Fruit fly (Drosophila melanogaster) whole organism, wandering third instar larva: ENCODE measurements around the gene Cht7.
A peak's percentile ranks its signal among the peaks of the same experiment; 100 is the strongest.

Source experiments
- Abd-B ChIP-seq: fragments of >200 bp; optimal IDR thresholded peaks from 2 replicates; lab custom pipeline; 2017; ENCODE audit warnings: missing biosample characterization, missing genetic modification characterization
- CG9705 ChIP-seq: fragments of 200-800 bp; sonication (Bioruptor generic); optimal IDR thresholded peaks from 2 replicates; lab custom pipeline; 2018; ENCODE audit warnings: missing biosample characterization, mild to moderate bottlenecking, missing genetic modification characterization
- CrebA ChIP-seq: fragments of 200-800 bp; sonication (Bioruptor generic); optimal IDR thresholded peaks from 2 replicates; lab custom pipeline; 2016; ENCODE audit warnings: missing biosample characterization, mild to moderate bottlenecking, missing genetic modification characterization, borderline replicate concordance
- Dif ChIP-seq: fragments of 200-275, 200-300 bp; sonication (Bioruptor generic); optimal IDR thresholded peaks from 2 replicates; lab custom pipeline; 2018; ENCODE audit warnings: missing biosample characterization, missing genetic modification characterization; ENCODE audit not compliant: partially characterized antibody
- GATAd ChIP-seq: sonication (Bioruptor generic); optimal IDR thresholded peaks from 2 replicates; lab custom pipeline; 2016; ENCODE audit warnings: missing biosample characterization, missing genetic modification characterization
- HLH106 ChIP-seq: fragments of 200-800 bp; optimal IDR thresholded peaks from 3 replicates; lab custom pipeline; 2019; ENCODE audit warnings: missing biosample characterization, mild to moderate bottlenecking, missing genetic modification characterization, moderate library complexity
- Hnf4 ChIP-seq: fragments of 200-800 bp; sonication (Bioruptor generic); optimal IDR thresholded peaks from 2 replicates; lab custom pipeline; 2016; ENCODE audit warnings: missing biosample characterization, mild to moderate bottlenecking, missing genetic modification characterization
- Hr78 ChIP-seq: fragments of >200 bp; optimal IDR thresholded peaks from 2 replicates; lab custom pipeline; 2017; ENCODE audit warnings: missing biosample characterization, missing genetic modification characterization
- Hr83 ChIP-seq: fragments of 200-300 bp; sonication (Bioruptor generic); optimal IDR thresholded peaks from 2 replicates; lab custom pipeline; 2016; ENCODE audit warnings: missing biosample characterization, mild to moderate bottlenecking, missing genetic modification characterization, moderate library complexity; ENCODE audit not compliant: poor library complexity, severe bottlenecking
- Jra ChIP-seq: sonication (Bioruptor generic); optimal IDR thresholded peaks from 2 replicates; lab custom pipeline; 2016; ENCODE audit warnings: missing biosample characterization, missing genetic modification characterization
- Mio ChIP-seq: sonication (Bioruptor generic); optimal IDR thresholded peaks from 2 replicates; lab custom pipeline; 2016; ENCODE audit warnings: missing biosample characterization, missing genetic modification characterization
- Myc ChIP-seq: fragments of >200 bp; optimal IDR thresholded peaks from 2 replicates; lab custom pipeline; 2017
- N ChIP-seq: fragments of >200 bp; optimal IDR thresholded peaks from 2 replicates; lab custom pipeline; 2018; ENCODE audit warnings: missing biosample characterization, missing external identifiers, missing genetic modification characterization
- OdsH ChIP-seq: fragments of 200-800 bp; sonication (Bioruptor generic); optimal IDR thresholded peaks from 2 replicates; lab custom pipeline; 2016; ENCODE audit warnings: missing biosample characterization, mild to moderate bottlenecking, missing genetic modification characterization
- Rel ChIP-seq, 2 experiments: fragments of 200-800 bp; sonication (Bioruptor generic) in 1 of 2; optimal IDR thresholded peaks; 2 replicates in 1 of 2; 3 replicates in 1 of 2; lab custom pipeline; 2016 to 2019; ENCODE audit warnings: mild to moderate bottlenecking in 2 of 2, missing biosample characterization in 2 of 2, missing genetic modification characterization in 2 of 2, moderate library complexity in 1 of 2
- Sp1 ChIP-seq: fragments of 200-800 bp; sonication (Bioruptor generic); optimal IDR thresholded peaks from 3 replicates; lab custom pipeline; 2019; ENCODE audit warnings: missing biosample characterization, mild to moderate bottlenecking, missing genetic modification characterization, moderate library complexity
- Vsx2 ChIP-seq: fragments of 200-300, 225-300 bp; sonication (Bioruptor generic); optimal IDR thresholded peaks from 2 replicates; lab custom pipeline; 2018; ENCODE audit warnings: missing biosample characterization, missing genetic modification characterization; ENCODE audit not compliant: partially characterized antibody
- br ChIP-seq: fragments of 200-800 bp; sonication (Bioruptor generic); optimal IDR thresholded peaks from 2 replicates; lab custom pipeline; 2016; ENCODE audit warnings: missing biosample characterization, missing genetic modification characterization
- dl ChIP-seq, 2 experiments: fragments of 175-275, 200-275 bp in 1 of 2; fragments of 200-275 bp in 1 of 2; sonication (Bioruptor generic); optimal IDR thresholded peaks; lab custom pipeline; 2018; ENCODE audit warnings: mild to moderate bottlenecking in 2 of 2, missing biosample characterization in 2 of 2, missing genetic modification characterization in 2 of 2, moderate library complexity in 2 of 2; ENCODE audit not compliant: partially characterized antibody in 2 of 2, insufficient read depth in 1 of 2
- ey ChIP-seq: fragments of 200-800 bp; sonication (Bioruptor generic); optimal IDR thresholded peaks from 2 replicates; lab custom pipeline; 2016; ENCODE audit warnings: missing biosample characterization, missing genetic modification characterization
- foxo ChIP-seq, 2 experiments: fragments of 200-800 bp; sonication (Bioruptor generic); optimal IDR thresholded peaks; 2 replicates in 1 of 2; 3 replicates in 1 of 2; lab custom pipeline; 2016 to 2017; ENCODE audit warnings: missing biosample characterization in 2 of 2, missing genetic modification characterization in 2 of 2
- fru ChIP-seq: fragments of 200-800 bp; sonication (Bioruptor generic); optimal IDR thresholded peaks from 3 replicates; lab custom pipeline; 2016; ENCODE audit warnings: missing biosample characterization, mild to moderate bottlenecking, missing genetic modification characterization
- h ChIP-seq: fragments of 200-800 bp; sonication (Bioruptor generic); optimal IDR thresholded peaks from 3 replicates; lab custom pipeline; 2016; ENCODE audit warnings: missing biosample characterization, mild to moderate bottlenecking, missing genetic modification characterization
- lola ChIP-seq: fragments of >200 bp; optimal IDR thresholded peaks from 2 replicates; lab custom pipeline; 2017; ENCODE audit warnings: missing biosample characterization, missing genetic modification characterization
- pan ChIP-seq: fragments of >200 bp; optimal IDR thresholded peaks from 2 replicates; lab custom pipeline; 2017
- psq ChIP-seq: fragments of 200-800 bp; sonication (Bioruptor generic); optimal IDR thresholded peaks from 3 replicates; lab custom pipeline; 2017; ENCODE audit warnings: missing biosample characterization, mild to moderate bottlenecking, missing genetic modification characterization, moderate library complexity
- rgr ChIP-seq: fragments of 200-800 bp; sonication (Bioruptor generic); optimal IDR thresholded peaks from 3 replicates; lab custom pipeline; 2016; ENCODE audit warnings: missing biosample characterization, mild to moderate bottlenecking, missing genetic modification characterization
- sage ChIP-seq: fragments of 200-800 bp; sonication (Bioruptor generic); optimal IDR thresholded peaks from 2 replicates; lab custom pipeline; 2016; ENCODE audit warnings: missing biosample characterization, mild to moderate bottlenecking, missing genetic modification characterization
- sv ChIP-seq: fragments of 200-800 bp; sonication (Bioruptor generic); optimal IDR thresholded peaks from 3 replicates; lab custom pipeline; 2016; ENCODE audit warnings: missing biosample characterization, missing genetic modification characterization
- tai ChIP-seq: sonication (Bioruptor generic); optimal IDR thresholded peaks from 2 replicates; lab custom pipeline; 2016; ENCODE audit warnings: missing biosample characterization, missing genetic modification characterization
- usp ChIP-seq: fragments of >200 bp; optimal IDR thresholded peaks from 2 replicates; lab custom pipeline; 2017; ENCODE audit warnings: missing biosample characterization, missing genetic modification characterization
- woc ChIP-seq: sonication (Bioruptor generic); optimal IDR thresholded peaks from 2 replicates; lab custom pipeline; 2016; ENCODE audit warnings: missing biosample characterization, mild to moderate bottlenecking, missing genetic modification characterization

Gene Cht7

DNA sequence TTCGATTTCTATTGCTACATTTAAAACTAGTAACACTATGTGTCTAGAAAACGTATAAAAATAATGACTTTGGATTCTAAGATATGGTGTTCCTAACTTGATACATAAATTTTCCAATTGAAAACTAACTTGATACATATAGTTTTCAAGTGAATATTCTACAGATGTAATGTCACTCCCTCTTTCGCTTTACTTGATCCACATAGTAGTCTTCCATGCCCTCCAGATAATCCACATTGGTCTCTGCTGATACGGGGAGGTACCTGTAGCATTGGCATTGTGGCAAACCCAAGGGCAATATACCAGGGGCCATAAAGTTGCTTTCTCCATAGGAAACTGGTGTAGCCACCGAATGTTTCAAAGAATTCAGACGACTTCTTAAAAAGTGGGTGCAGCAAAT, 4.4 kb upstream of the Cht7 start, which contains the start of gene CG45066:
CG45066 (minus strand) TSS at position 101 of the 400 bp plus-strand sequence.
- no peak for TF ChIP-seq usp (GFP tag; lab: Kevin White, UChicago)
- no peak for TF ChIP-seq Hnf4
- TF ChIP-seq fru (GFP tag; lab: Kevin White, UChicago) = no peak
- TF ChIP-seq pan (lab: Kevin White, UChicago) = no peak
- TF ChIP-seq N (GFP tag; lab: Kevin White, UChicago) = no peak
- TF ChIP-seq sage (GFP tag; lab: Kevin White, UChicago) = no peak
- no peak for TF ChIP-seq Vsx2 (GFP tag; lab: Kevin White, UChicago)
- TF ChIP-seq GATAd = no peak
- no peak for TF ChIP-seq h (GFP tag; lab: Kevin White, UChicago)
- TF ChIP-seq Myc = no peak
- TF ChIP-seq, all 38 proteins: peak for 0

dm6 chr3L:3109417-3110090, 2.8 kb upstream of the Cht7 start:
- TF ChIP-seq dl (GFP tag; optimal IDR thresholded peaks at IDR 0.05; lab: Kevin White, UChicago; ENCODE audit: insufficient read depth in 1 of 2, partially characterized antibody in 2 of 2) (no peak), woc (peak; percentile 85), tai (GFP tag; lab: Kevin White, UChicago) (peak; percentile 3), Dif (GFP tag; lab: Kevin White, UChicago) (peak; percentile 44), HLH106 (tag; lab: Kevin White, UChicago) (peak; percentile 41), psq (GFP tag; lab: Kevin White, UChicago) (peak; percentile 81), ey (GFP tag; lab: Kevin White, UChicago) (peak; percentile 22), lola (GFP tag; lab: Kevin White, UChicago) (no peak), Rel (GFP tag; optimal IDR thresholded peaks at IDR 0.05; lab: Kevin White, UChicago) (no peak), Rel (tag; optimal IDR thresholded peaks at IDR 0.05; lab: Kevin White, UChicago) (no peak), sage (GFP tag; lab: Kevin White, UChicago) (no peak), Hr83 (no peak)

DNA sequence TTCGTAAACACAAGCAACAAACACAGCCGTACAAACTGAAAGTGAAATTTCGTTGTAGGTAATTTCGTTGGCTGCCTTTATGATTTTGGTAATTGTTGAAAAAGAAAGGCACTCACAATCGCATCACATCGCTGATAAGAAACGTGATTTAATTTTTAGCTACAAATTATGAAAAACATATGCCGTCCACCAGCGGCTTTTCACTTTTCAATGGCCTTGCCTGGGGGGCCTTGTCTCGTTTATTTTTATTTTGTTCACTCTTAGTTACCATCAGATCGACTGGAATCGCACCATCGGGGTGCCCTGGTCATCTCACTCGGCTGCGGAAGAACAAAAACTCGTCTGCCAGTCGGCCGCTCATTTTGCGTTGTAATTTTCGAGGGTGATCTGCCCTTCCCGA, 2.2 kb upstream of the Cht7 start:
- no peak for TF ChIP-seq dl (GFP tag; optimal IDR thresholded peaks at IDR 0.05; lab: Kevin White, UChicago; ENCODE audit: insufficient read depth in 1 of 2, partially characterized antibody in 2 of 2)
- no peak for TF ChIP-seq Abd-B (GFP tag; lab: Kevin White, UChicago)
- TF ChIP-seq Mio (GFP tag; lab: Kevin White, UChicago) = no peak
- TF ChIP-seq tai (GFP tag; lab: Kevin White, UChicago) = no peak
- no peak for TF ChIP-seq Hnf4
- no peak for TF ChIP-seq CrebA
- TF ChIP-seq rgr = no peak
- no peak for TF ChIP-seq foxo (GFP tag; optimal IDR thresholded peaks at IDR 0.05; lab: Kevin White, UChicago)
- TF ChIP-seq CG9705 (GFP tag; lab: Kevin White, UChicago) = no peak
- TF ChIP-seq Myc = no peak
- TF ChIP-seq Vsx2 (GFP tag; lab: Kevin White, UChicago) = no peak
- TF ChIP-seq Hr78 (GFP tag; lab: Kevin White, UChicago) = no peak
- no peak for TF ChIP-seq psq (GFP tag; lab: Kevin White, UChicago)
- no peak for TF ChIP-seq Sp1 (GFP tag; lab: Kevin White, UChicago)

DNA sequence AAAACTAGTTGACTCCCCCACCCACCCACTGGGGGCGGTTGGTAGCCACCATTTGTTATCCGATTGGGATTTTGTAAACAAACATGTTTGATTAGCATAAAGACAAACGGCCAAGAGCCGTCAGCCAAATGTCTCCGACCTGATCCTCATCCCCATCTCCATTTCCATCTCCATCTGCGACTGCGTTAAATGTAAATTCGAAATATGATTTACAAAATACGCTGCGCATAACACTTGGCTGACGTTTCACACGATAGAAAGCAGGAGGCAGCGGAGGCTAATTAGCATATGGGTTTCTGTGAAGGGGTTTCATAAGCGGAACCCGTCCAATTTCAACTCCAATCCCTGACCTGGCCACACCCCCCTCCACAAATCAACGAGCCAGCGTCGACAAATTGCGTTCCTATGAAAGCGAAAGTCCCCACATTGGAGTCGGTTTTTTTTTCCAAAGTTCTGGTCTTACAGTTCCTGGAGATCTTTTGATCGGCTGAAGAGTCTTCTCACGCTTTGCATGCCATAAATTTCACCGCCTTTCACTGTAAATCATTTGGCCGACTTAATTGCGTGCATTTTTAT, 1.4 kb upstream of the Cht7 start:
- TF ChIP-seq Myc = no peak
- no peak for TF ChIP-seq ey (GFP tag; lab: Kevin White, UChicago)
- no peak for TF ChIP-seq sage (GFP tag; lab: Kevin White, UChicago)
- TF ChIP-seq Hnf4 = no peak
- no peak for TF ChIP-seq br (GFP tag; lab: Kevin White, UChicago)
- no peak for TF ChIP-seq psq (GFP tag; lab: Kevin White, UChicago)
- no peak for TF ChIP-seq CG9705 (GFP tag; lab: Kevin White, UChicago)
- TF ChIP-seq sv (GFP tag; lab: Kevin White, UChicago) = no peak
- TF ChIP-seq Jra = no peak
- TF ChIP-seq pan (lab: Kevin White, UChicago) = no peak
- TF ChIP-seq Hr78 (GFP tag; lab: Kevin White, UChicago) = no peak
- no peak for TF ChIP-seq OdsH (GFP tag; lab: Kevin White, UChicago)
- TF ChIP-seq HLH106 (tag; lab: Kevin White, UChicago) = no peak
- TF ChIP-seq Mio (GFP tag; lab: Kevin White, UChicago) = no peak
- TF ChIP-seq Vsx2 (GFP tag; lab: Kevin White, UChicago) = no peak
- TF ChIP-seq Rel (GFP tag; optimal IDR thresholded peaks at IDR 0.05; lab: Kevin White, UChicago) = no peak
- TF ChIP-seq Rel (tag; optimal IDR thresholded peaks at IDR 0.05; lab: Kevin White, UChicago) = no peak
- no peak for TF ChIP-seq Dif (GFP tag; lab: Kevin White, UChicago)
- no peak for TF ChIP-seq Abd-B (GFP tag; lab: Kevin White, UChicago)
- TF ChIP-seq foxo (GFP tag; optimal IDR thresholded peaks at IDR 0.05; lab: Kevin White, UChicago) = no peak
- TF ChIP-seq, all 38 proteins: peak for 0
